Worm (Caenorhabditis elegans) whole organism, midembryonic: ENCODE data around the gene C55B6.5.

Experiments used
- flt-1 ChIP-seq: fragments of 200-800 bp; sonication (Bioruptor generic); IDR thresholded peaks from 2 replicates; pipeline ENCODE4 v1.3.6; 2022; ENCODE audit warnings: missing genetic modification characterization, missing compliant biosample characterization
- ztf-23 ChIP-seq: fragments of 200-800 bp; sonication (Bioruptor generic); IDR thresholded peaks from 2 replicates; pipeline ENCODE4 v1.3.6; 2022; ENCODE audit warnings: missing genetic modification reagents, missing genetic modification characterization, missing compliant biosample characterization

DNA sequence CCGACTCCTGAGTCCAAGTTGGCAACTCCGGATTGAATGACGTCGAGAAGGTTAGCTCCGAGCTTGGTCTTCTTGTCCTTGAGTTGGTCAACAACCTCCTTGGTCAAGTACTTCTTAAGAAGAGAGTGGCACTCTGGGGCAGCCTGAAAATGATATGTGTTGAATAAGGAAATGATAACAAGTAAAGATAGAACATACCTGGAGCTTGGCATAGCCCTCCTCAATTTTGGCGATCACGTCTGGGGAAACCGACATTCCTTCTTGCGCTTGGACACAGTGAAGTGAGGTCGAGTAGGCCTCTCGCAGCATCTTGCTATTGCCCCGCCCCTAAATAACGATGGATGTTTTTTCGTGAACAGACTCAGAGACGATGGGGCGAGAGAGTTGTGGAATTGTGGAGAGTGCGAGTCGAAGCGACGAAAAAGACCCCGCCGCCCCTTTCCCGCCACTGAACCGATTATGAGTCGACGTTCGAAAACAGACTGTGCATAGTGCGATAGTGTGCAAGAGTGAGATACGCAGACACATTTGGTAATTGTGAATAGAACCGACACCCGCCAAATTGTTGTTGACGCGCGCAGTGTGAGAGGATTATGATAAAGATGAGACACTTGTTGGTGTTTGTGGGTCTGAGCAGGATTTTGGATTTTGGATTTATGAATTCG lies 27.2 kb upstream of the C55B6.5 start:
- TF ChIP-seq ztf-23 (no peak), flt-1 (no peak)
